Fruit fly (Drosophila melanogaster) whole organism, adult: Measurements from ENCODE around the gene polo.

Experiments
- Hr96 ChIP-seq: fragments of 200-800 bp; sonication (Bioruptor generic); optimal IDR thresholded peaks from 2 replicates; lab custom pipeline; 2016; ENCODE audit warnings: missing biosample characterization, missing genetic modification characterization
- bab1 ChIP-seq: fragments of 200-800 bp; sonication (Bioruptor generic); optimal IDR thresholded peaks from 3 replicates; lab custom pipeline; 2019; ENCODE audit warnings: missing biosample characterization, mild to moderate bottlenecking, missing genetic modification characterization, moderate library complexity
- cic ChIP-seq: fragments of 200-800 bp; sonication (Bioruptor generic); optimal IDR thresholded peaks from 2 replicates; lab custom pipeline; 2017; ENCODE audit warnings: missing biosample characterization, mild to moderate bottlenecking, missing genetic modification characterization, moderate library complexity
- ovo ChIP-seq: fragments of 200-800 bp; sonication (Bioruptor generic); optimal IDR thresholded peaks from 2 replicates; lab custom pipeline; 2016; ENCODE audit warnings: missing biosample characterization, missing genetic modification characterization

DNA sequence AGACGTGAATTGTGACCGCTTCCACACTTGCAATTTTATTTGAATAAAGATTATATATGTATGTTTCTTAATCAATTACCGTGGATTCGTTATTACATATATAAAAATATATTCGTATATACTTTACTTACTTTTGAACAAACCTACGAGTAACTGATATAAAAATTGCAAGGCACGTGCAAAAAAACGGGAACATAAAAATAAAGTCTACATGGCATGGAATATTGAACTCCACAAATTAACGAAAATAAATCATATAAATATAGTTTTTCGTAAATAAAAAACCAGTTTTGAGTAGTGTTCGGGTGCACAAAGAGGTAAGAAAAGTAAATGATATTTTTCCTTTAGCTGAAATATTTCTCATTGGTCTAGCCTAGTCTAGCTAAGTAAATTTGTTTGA is 32.9 kb downstream of the polo start, which contains the start of gene Spn77Bc:
- TF ChIP-seq bab1 (GFP tag; lab: Kevin White, UChicago) (no peak), ovo (GFP tag; lab: Kevin White, UChicago) (no peak), cic (GFP tag; lab: Kevin White, UChicago) (no peak), Hr96 (GFP tag; lab: Kevin White, UChicago) (no peak)
